Fruit fly (Drosophila melanogaster) whole organism, prepupa: ENCODE measurements around the gene Oseg1.

ENCODE experiments used
- Blimp-1 ChIP-seq: fragments of 200-800 bp; sonication (Bioruptor generic); optimal IDR thresholded peaks from 3 replicates; lab custom pipeline; 2017; ENCODE audit warnings: missing biosample characterization, missing genetic modification characterization, mild to moderate bottlenecking, moderate library complexity, missing genetic modification reagents
- CG10631 ChIP-seq: fragments of 200-800 bp; sonication (Bioruptor generic); optimal IDR thresholded peaks from 2 replicates; lab custom pipeline; 2016; ENCODE audit warnings: missing biosample characterization, missing genetic modification characterization
- CG11294 ChIP-seq: fragments of 200-800 bp; sonication (Bioruptor generic); IDR thresholded peaks from 2 replicates; pipeline ENCODE4 v1.3.6; 2022; ENCODE audit warnings: missing biosample characterization, missing genetic modification characterization
- CG11762 ChIP-seq: fragments of 200-800 bp; sonication (Bioruptor generic); optimal IDR thresholded peaks from 3 replicates; lab custom pipeline; 2016; ENCODE audit warnings: missing biosample characterization, missing genetic modification characterization; ENCODE audit not compliant: insufficient read depth
- CG11902 ChIP-seq: fragments of 200-800 bp; sonication (Bioruptor generic); optimal IDR thresholded peaks from 3 replicates; lab custom pipeline; 2016; ENCODE audit warnings: missing biosample characterization, missing genetic modification characterization
- CG15336 ChIP-seq: fragments of 200-800 bp; sonication (Bioruptor generic); IDR thresholded peaks from 2 replicates; pipeline ENCODE4 v1.3.6; 2022; ENCODE audit warnings: missing biosample characterization, missing genetic modification characterization
- CG16779 ChIP-seq: fragments of 200-800 bp; sonication (Bioruptor generic); optimal IDR thresholded peaks from 3 replicates; lab custom pipeline; 2017; ENCODE audit warnings: missing biosample characterization, mild to moderate bottlenecking, missing genetic modification characterization
- CG31627 ChIP-seq: fragments of 200-800 bp; sonication (Bioruptor generic); optimal IDR thresholded peaks from 3 replicates; lab custom pipeline; 2016; ENCODE audit warnings: missing biosample characterization, missing genetic modification characterization
- CG32006 ChIP-seq: fragments of 200-800 bp; sonication (Bioruptor generic); optimal IDR thresholded peaks from 3 replicates; lab custom pipeline; 2017; ENCODE audit warnings: missing biosample characterization, mild to moderate bottlenecking, missing genetic modification characterization
- CG4318 ChIP-seq: fragments of 200-800 bp; sonication (Bioruptor generic); optimal IDR thresholded peaks from 3 replicates; lab custom pipeline; 2017; ENCODE audit warnings: missing biosample characterization, mild to moderate bottlenecking, missing genetic modification characterization
- CG6276 ChIP-seq: fragments of 200-800 bp; sonication (Bioruptor generic); optimal IDR thresholded peaks from 2 replicates; lab custom pipeline; 2017; ENCODE audit warnings: missing biosample characterization, mild to moderate bottlenecking, missing genetic modification characterization
- CG6792 ChIP-seq: fragments of 200-800 bp; sonication (Bioruptor generic); optimal IDR thresholded peaks from 3 replicates; lab custom pipeline; 2016; ENCODE audit warnings: missing biosample characterization, missing genetic modification characterization
- CG6854 ChIP-seq: fragments of 200-800 bp; sonication (Bioruptor generic); optimal IDR thresholded peaks from 2 replicates; lab custom pipeline; 2017; ENCODE audit warnings: missing biosample characterization, mild to moderate bottlenecking, missing genetic modification characterization
- CG7368 ChIP-seq: fragments of 200-800 bp; sonication (Bioruptor generic); optimal IDR thresholded peaks from 3 replicates; lab custom pipeline; 2016; ENCODE audit warnings: missing biosample characterization, missing genetic modification characterization
- CG8119 ChIP-seq: fragments of 200-800 bp; sonication (Bioruptor generic); IDR thresholded peaks from 3 replicates; pipeline ENCODE4 v1.3.6; 2022; ENCODE audit warnings: missing biosample characterization, missing genetic modification characterization
- CG8319 ChIP-seq: fragments of 200-800 bp; sonication (Bioruptor generic); optimal IDR thresholded peaks from 3 replicates; lab custom pipeline; 2016; ENCODE audit warnings: missing biosample characterization, missing genetic modification characterization
- CG8632 ChIP-seq: fragments of 200-800 bp; sonication (Bioruptor generic); optimal IDR thresholded peaks from 3 replicates; lab custom pipeline; 2016; ENCODE audit warnings: missing biosample characterization, missing genetic modification characterization
- Eip75B ChIP-seq: fragments of 200-800 bp; sonication (Bioruptor generic); optimal IDR thresholded peaks from 3 replicates; lab custom pipeline; 2016; ENCODE audit warnings: missing biosample characterization, missing genetic modification characterization
- Eip93F ChIP-seq: fragments of 200-800 bp; sonication (Bioruptor generic); optimal IDR thresholded peaks from 2 replicates; lab custom pipeline; 2016; ENCODE audit warnings: missing biosample characterization, mild to moderate bottlenecking, missing genetic modification characterization
- Hr39 ChIP-seq: fragments of 200-800 bp; sonication (Bioruptor generic); optimal IDR thresholded peaks from 2 replicates; lab custom pipeline; 2016; ENCODE audit warnings: missing biosample characterization, missing genetic modification characterization
- Hr4 ChIP-seq: fragments of 200-800 bp; sonication (Bioruptor generic); optimal IDR thresholded peaks from 3 replicates; lab custom pipeline; 2016; ENCODE audit warnings: missing biosample characterization, missing genetic modification characterization
- OdsH ChIP-seq: fragments of 200-800 bp; sonication (Bioruptor generic); optimal IDR thresholded peaks from 3 replicates; lab custom pipeline; 2016; ENCODE audit warnings: missing biosample characterization, missing genetic modification characterization
- Smox ChIP-seq: fragments of 200-800 bp; sonication (Bioruptor generic); optimal IDR thresholded peaks from 3 replicates; lab custom pipeline; 2016; ENCODE audit warnings: missing biosample characterization, missing genetic modification characterization
- Sox102F ChIP-seq: fragments of 200-800 bp; sonication (Bioruptor generic); optimal IDR thresholded peaks from 2 replicates; lab custom pipeline; 2016; ENCODE audit warnings: missing biosample characterization, mild to moderate bottlenecking, missing genetic modification characterization
- Sox14 ChIP-seq: fragments of 200-800 bp; sonication (Bioruptor generic); optimal IDR thresholded peaks from 3 replicates; lab custom pipeline; 2016; ENCODE audit warnings: missing biosample characterization, missing genetic modification characterization
- Sox15 ChIP-seq: fragments of 200-800 bp; sonication (Bioruptor generic); optimal IDR thresholded peaks from 3 replicates; lab custom pipeline; 2016; ENCODE audit warnings: missing biosample characterization, missing genetic modification characterization
- cyc ChIP-seq: fragments of 200-800 bp; sonication (Bioruptor generic); optimal IDR thresholded peaks from 3 replicates; lab custom pipeline; 2016; ENCODE audit warnings: missing biosample characterization, missing genetic modification characterization
- dac ChIP-seq: fragments of 200-800 bp; sonication (Bioruptor generic); optimal IDR thresholded peaks from 2 replicates; lab custom pipeline; 2017; ENCODE audit warnings: missing biosample characterization, mild to moderate bottlenecking, missing genetic modification characterization
- fd59A ChIP-seq: fragments of 200-800 bp; sonication (Bioruptor generic); optimal IDR thresholded peaks from 2 replicates; lab custom pipeline; 2017; ENCODE audit warnings: missing biosample characterization, mild to moderate bottlenecking, missing genetic modification characterization, missing genetic modification reagents
- fd85E ChIP-seq: fragments of 200-800 bp; sonication (Bioruptor generic); optimal IDR thresholded peaks from 3 replicates; lab custom pipeline; 2016; ENCODE audit warnings: missing biosample characterization, missing genetic modification characterization
- net ChIP-seq: fragments of 200-800 bp; sonication (Bioruptor generic); optimal IDR thresholded peaks from 3 replicates; lab custom pipeline; 2016; ENCODE audit warnings: missing biosample characterization, missing genetic modification characterization
- pdm3 ChIP-seq: fragments of 200-800 bp; sonication (Bioruptor generic); optimal IDR thresholded peaks from 3 replicates; lab custom pipeline; 2016; ENCODE audit warnings: missing biosample characterization, missing genetic modification characterization
- salr ChIP-seq, 2 experiments: fragments of 200-800 bp; sonication (Bioruptor generic); optimal IDR thresholded peaks; 3 replicates each; lab custom pipeline; 2016 to 2018; ENCODE audit warnings: missing biosample characterization in 2 of 2, missing genetic modification characterization in 2 of 2, mild to moderate bottlenecking in 1 of 2
- spab ChIP-seq: fragments of 200-800 bp; sonication (Bioruptor generic); optimal IDR thresholded peaks from 2 replicates; lab custom pipeline; 2017; ENCODE audit warnings: missing biosample characterization, mild to moderate bottlenecking, missing genetic modification characterization, missing genetic modification reagents
- svp ChIP-seq: fragments of 200-800 bp; sonication (Bioruptor generic); peaks from one replicate; lab custom pipeline; 2016; ENCODE audit warnings: missing biosample characterization, missing genetic modification characterization
- topi ChIP-seq: fragments of 200-800 bp; sonication (Bioruptor generic); optimal IDR thresholded peaks from 3 replicates; lab custom pipeline; 2016; ENCODE audit warnings: missing biosample characterization, missing genetic modification characterization
- vri ChIP-seq: fragments of 200-800 bp; sonication (Bioruptor generic); optimal IDR thresholded peaks from 3 replicates; lab custom pipeline; 2016; ENCODE audit warnings: missing biosample characterization, mild to moderate bottlenecking, missing genetic modification characterization

The Oseg1 gene

DNA sequence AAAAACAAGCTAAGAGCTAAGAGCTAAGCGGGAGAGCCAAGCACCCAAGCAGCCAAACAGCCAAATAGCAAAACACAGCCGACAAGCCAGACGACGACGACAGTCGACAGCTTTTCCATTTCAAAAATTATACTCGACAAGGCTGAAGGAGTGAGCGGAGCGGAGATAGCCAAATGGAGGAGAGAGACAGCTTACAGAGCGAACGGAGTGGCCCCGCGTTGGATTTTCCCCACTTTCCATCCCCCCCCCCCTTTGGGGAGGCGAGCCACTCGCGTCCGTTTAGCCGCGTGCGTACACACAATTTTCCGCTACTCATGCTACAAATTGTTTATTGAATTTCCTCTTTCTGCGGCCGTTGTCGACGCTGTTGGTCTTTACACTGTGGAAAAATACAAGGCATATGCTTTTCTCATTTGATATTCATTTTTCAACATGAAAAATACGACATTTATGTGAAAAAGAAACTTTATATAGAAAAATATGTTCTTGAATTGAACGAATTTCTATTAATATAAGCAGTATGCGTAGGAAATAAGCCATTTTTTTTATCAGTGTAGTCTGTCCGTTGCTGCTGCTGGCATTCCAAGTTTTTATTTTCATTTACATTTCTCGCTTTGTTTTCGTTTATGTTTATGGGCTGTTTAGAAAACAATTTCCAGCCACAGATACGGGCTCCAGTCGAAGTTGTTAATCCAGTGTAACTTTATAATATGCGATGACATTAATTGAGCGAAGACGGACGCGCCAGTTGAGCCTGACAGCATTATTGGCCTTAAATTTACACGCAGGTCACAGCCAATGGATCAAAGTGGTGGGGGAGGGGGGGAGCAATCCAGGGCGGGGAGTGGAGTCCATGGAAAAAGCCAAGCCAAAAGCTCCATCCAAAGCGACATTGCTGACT is 45.5 kb upstream of the Oseg1 start (continued):
- peak; percentile 88 for TF ChIP-seq CG31627 (GFP tag; lab: Kevin White, UChicago)
- peak; percentile 95 for TF ChIP-seq CG10631 (GFP tag; lab: Kevin White, UChicago)
- TF ChIP-seq CG15336 (GFP tag; lab: Robert Waterston, UW), result peak; percentile 98
- peak; percentile 98 for TF ChIP-seq Hr4 (GFP tag; lab: Kevin White, UChicago)
- peak; percentile 66 for TF ChIP-seq fd85E (GFP tag; lab: Kevin White, UChicago)
- TF ChIP-seq CG6854 (GFP tag; lab: Kevin White, UChicago), result peak; percentile 70
- peak; percentile 91 for TF ChIP-seq CG7368 (GFP tag; lab: Kevin White, UChicago)
- peak; percentile 61 for TF ChIP-seq vri (GFP tag; lab: Kevin White, UChicago)
- TF ChIP-seq Blimp-1 (GFP tag; lab: Kevin White, UChicago), result peak; percentile 48
- TF ChIP-seq net (GFP tag; lab: Kevin White, UChicago), result peak; percentile 94
- TF ChIP-seq Eip93F, result peak; percentile 9
- peak; percentile 89 for TF ChIP-seq fd59A
- TF ChIP-seq CG8119 (GFP tag; lab: Robert Waterston, UW), result peak; percentile 98
- TF ChIP-seq CG11762, result peak; percentile 94
- peak; percentile 91 for TF ChIP-seq CG16779
- TF ChIP-seq Hr39 (GFP tag; lab: Kevin White, UChicago), result peak; percentile 89
- TF ChIP-seq CG4318 (GFP tag; lab: Kevin White, UChicago), result peak; percentile 95
- TF ChIP-seq CG6276, result peak; percentile 95
- TF ChIP-seq topi (GFP tag; lab: Kevin White, UChicago), result peak; percentile 89
- peak; percentile 96 for TF ChIP-seq OdsH (GFP tag; lab: Kevin White, UChicago)
- TF ChIP-seq Sox102F (GFP tag; lab: Kevin White, UChicago), result peak; percentile 87
- TF ChIP-seq CG8319 (GFP tag; lab: Kevin White, UChicago), result peak; percentile 86
- TF ChIP-seq CG6792 (GFP tag; lab: Kevin White, UChicago), result peak; percentile 90
- peak; percentile 95 for TF ChIP-seq Eip75B (GFP tag; lab: Kevin White, UChicago)
- TF ChIP-seq dac (GFP tag; lab: Kevin White, UChicago), result peak; percentile 93
- TF ChIP-seq Sox14, result peak; percentile 93
- TF ChIP-seq pdm3 (GFP tag; lab: Kevin White, UChicago), result peak; percentile 96
- TF ChIP-seq salr (GFP tag; optimal IDR thresholded peaks at IDR 0.05; lab: Kevin White, UChicago), result peak; percentile 80 to 96
- peak; percentile 90 for TF ChIP-seq cyc (GFP tag; lab: Kevin White, UChicago)
- peak; percentile 84 for TF ChIP-seq Smox
- TF ChIP-seq CG11294 (GFP tag; lab: Robert Waterston, UW), result peak; percentile 89
- TF ChIP-seq CG11902 (GFP tag; lab: Kevin White, UChicago), result peak; percentile 85
- peak; percentile 98 for TF ChIP-seq CG32006 (GFP tag; lab: Kevin White, UChicago)
- peak; percentile 92 for TF ChIP-seq spab (GFP tag; lab: Kevin White, UChicago)
- peak; percentile 84 for TF ChIP-seq Sox15 (GFP tag; lab: Kevin White, UChicago)

DNA sequence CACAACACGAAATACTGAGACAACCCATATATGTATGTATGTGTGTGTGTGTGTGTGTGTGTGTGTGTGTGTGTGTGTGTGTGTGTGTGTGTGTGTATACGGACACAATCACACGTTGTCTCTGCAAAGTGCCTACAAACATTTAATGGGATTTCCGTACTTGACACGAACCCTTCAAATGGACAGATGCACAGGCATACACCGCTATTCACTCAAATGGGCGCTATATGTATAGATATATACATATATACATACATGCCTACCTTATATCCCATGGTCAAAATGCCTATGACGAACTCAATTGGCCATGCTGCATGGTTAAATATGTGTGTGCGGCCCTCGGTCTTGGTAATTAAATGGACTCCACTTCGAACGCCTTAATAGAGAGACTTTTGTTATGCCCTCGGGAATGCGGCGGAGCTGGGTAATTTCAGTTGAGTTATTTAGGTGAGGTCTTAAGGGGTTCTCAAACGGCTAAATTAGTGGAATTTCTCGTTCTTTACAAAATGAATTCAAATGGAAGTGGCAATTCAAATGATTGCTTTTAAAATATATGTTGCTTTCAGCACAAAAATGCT is 43.9 kb upstream of the Oseg1 start:
- TF ChIP-seq vri (GFP tag; lab: Kevin White, UChicago) (no peak), spab (GFP tag; lab: Kevin White, UChicago) (no peak), CG8632 (no peak), svp (GFP tag; lab: Kevin White, UChicago) (peak; percentile 8)
- TF ChIP-seq, all 60 proteins: peak for 1
